Worm (Caenorhabditis elegans): ENCODE measurements around the gene T19D12.1.

DNA sequence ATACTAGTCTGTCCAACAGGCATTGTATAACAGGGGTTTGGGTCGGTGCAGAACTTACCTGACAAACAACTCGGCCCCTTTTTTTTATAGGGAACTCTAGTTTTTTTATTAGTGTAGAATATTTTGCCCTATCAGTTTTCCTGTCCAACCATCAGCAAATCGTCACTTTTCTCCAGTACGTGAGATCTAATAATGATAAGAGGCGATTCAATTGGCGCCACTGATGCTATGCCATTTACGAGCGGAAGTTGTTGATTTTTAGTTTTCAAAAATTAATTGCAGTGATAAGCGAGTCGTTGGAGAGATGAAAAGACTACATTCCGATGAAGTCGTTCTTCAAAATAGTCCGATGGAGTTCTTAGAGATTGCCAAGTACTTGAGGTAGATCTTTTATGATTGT, 38.3 kb upstream of the T19D12.1 start:
- TF ChIP-seq klf-2 (GFP tag; conservative IDR thresholded peaks at IDR 0.05) = no peak
- TF ChIP-seq T22C8.4 (GFP tag; IDR thresholded peaks at IDR 0.05) = no peak
- no peak for TF ChIP-seq ref-1 (GFP tag; conservative IDR thresholded peaks at IDR 0.05)
- no peak for TF ChIP-seq med-1 (GFP tag; optimal IDR thresholded peaks at IDR 0.05; ENCODE audit: insufficient read depth)
- no peak for TF ChIP-seq flt-1 (GFP tag; IDR thresholded peaks at IDR 0.05)
- no peak for TF ChIP-seq tab-1 (GFP tag; IDR thresholded peaks at IDR 0.05)
